Worm (Caenorhabditis elegans): Measurements from ENCODE around the gene C14A4.13.

ce11 chrII:10582318-10582717, 35.9 kb upstream of the C14A4.13 start, which contains the start of gene mrps-22:
- no peak for TF ChIP-seq ama-1 (optimal IDR thresholded peaks at IDR 0.05)
- TF ChIP-seq tbx-11 (GFP tag; IDR thresholded peaks at IDR 0.05), result no peak
- no peak for TF ChIP-seq hmbx-1 (tag; optimal IDR thresholded peaks at IDR 0.05)
- TF ChIP-seq pes-1 (GFP tag; IDR thresholded peaks at IDR 0.05), result no peak
- TF ChIP-seq flt-1 (GFP tag; IDR thresholded peaks at IDR 0.05), result no peak
- no peak for TF ChIP-seq ceh-13 (GFP tag; optimal IDR thresholded peaks at IDR 0.05)
- TF ChIP-seq ets-7 (tag; optimal IDR thresholded peaks at IDR 0.05), result no peak
- no peak for TF ChIP-seq ceh-36 (tag; optimal IDR thresholded peaks at IDR 0.05)
- no peak for TF ChIP-seq tbx-37 (GFP tag; conservative IDR thresholded peaks at IDR 0.05)
- TF ChIP-seq scrt-1 (GFP tag; IDR thresholded peaks at IDR 0.05), result no peak
- TF ChIP-seq B0310.2 (tag; optimal IDR thresholded peaks at IDR 0.05), result no peak
- TF ChIP-seq hnd-1 (tag; optimal IDR thresholded peaks at IDR 0.05), result no peak
- TF ChIP-seq hmg-4 (GFP tag; optimal IDR thresholded peaks at IDR 0.05), result no peak
- TF ChIP-seq aly-1 (tag; optimal IDR thresholded peaks at IDR 0.05), result no peak
